Fruit fly (Drosophila melanogaster) whole organism, adult: ENCODE measurements around the gene CG14968.

Experiments
- CG11617 ChIP-seq: fragments of 200-800 bp; sonication (Bioruptor generic); optimal IDR thresholded peaks from 2 replicates; lab custom pipeline; 2017; ENCODE audit warnings: mild to moderate bottlenecking, missing biosample characterization, missing genetic modification reagents, missing genetic modification characterization
- CG12768 ChIP-seq: fragments of 200-800 bp; sonication (Bioruptor generic); optimal IDR thresholded peaks from 2 replicates; lab custom pipeline; 2017; ENCODE audit warnings: missing biosample characterization, missing genetic modification characterization, mild to moderate bottlenecking, moderate library complexity, missing genetic modification reagents
- CG14711 ChIP-seq: fragments of 200-800 bp; sonication (Bioruptor generic); optimal IDR thresholded peaks from 2 replicates; lab custom pipeline; 2018; ENCODE audit warnings: missing biosample characterization, mild to moderate bottlenecking, missing genetic modification characterization, moderate library complexity
- CG1620 ChIP-seq: fragments of 200-800 bp; sonication (Bioruptor generic); optimal IDR thresholded peaks from 2 replicates; lab custom pipeline; 2016; ENCODE audit warnings: missing biosample characterization, missing genetic modification characterization
- CG33017 ChIP-seq: fragments of 200-800 bp; sonication (Bioruptor generic); optimal IDR thresholded peaks from 2 replicates; lab custom pipeline; 2018; ENCODE audit warnings: missing biosample characterization, mild to moderate bottlenecking, missing genetic modification characterization, moderate library complexity
- CG5204 ChIP-seq: fragments of 200-800 bp; sonication (Bioruptor generic); optimal IDR thresholded peaks from 2 replicates; lab custom pipeline; 2016; ENCODE audit warnings: missing biosample characterization, missing genetic modification characterization
- CG7045 ChIP-seq: fragments of 200-800 bp; sonication (Bioruptor generic); optimal IDR thresholded peaks from 2 replicates; lab custom pipeline; 2017; ENCODE audit warnings: missing biosample characterization, mild to moderate bottlenecking, missing genetic modification characterization
- CG7101 ChIP-seq: fragments of 200-800 bp; sonication (Bioruptor generic); optimal IDR thresholded peaks from 2 replicates; lab custom pipeline; 2018; ENCODE audit warnings: missing biosample characterization, mild to moderate bottlenecking, missing genetic modification characterization, moderate library complexity
- Clk ChIP-seq: fragments of 200-800 bp; sonication (Bioruptor generic); optimal IDR thresholded peaks from 2 replicates; lab custom pipeline; 2017; ENCODE audit warnings: missing biosample characterization, missing genetic modification characterization
- Crg-1 ChIP-seq: fragments of 200-800 bp; sonication (Bioruptor generic); optimal IDR thresholded peaks from 2 replicates; lab custom pipeline; 2016; ENCODE audit warnings: missing biosample characterization, missing genetic modification characterization
- Hr96 ChIP-seq: fragments of 200-800 bp; sonication (Bioruptor generic); optimal IDR thresholded peaks from 2 replicates; lab custom pipeline; 2016; ENCODE audit warnings: missing biosample characterization, missing genetic modification characterization
- Mnt ChIP-seq: fragments of 200-800 bp; sonication (Bioruptor generic); optimal IDR thresholded peaks from 2 replicates; lab custom pipeline; 2016; ENCODE audit warnings: missing biosample characterization, mild to moderate bottlenecking, missing genetic modification characterization
- bab1 ChIP-seq: fragments of 200-800 bp; sonication (Bioruptor generic); optimal IDR thresholded peaks from 3 replicates; lab custom pipeline; 2019; ENCODE audit warnings: missing biosample characterization, mild to moderate bottlenecking, missing genetic modification characterization, moderate library complexity
- cic ChIP-seq: fragments of 200-800 bp; sonication (Bioruptor generic); optimal IDR thresholded peaks from 2 replicates; lab custom pipeline; 2017; ENCODE audit warnings: missing biosample characterization, mild to moderate bottlenecking, missing genetic modification characterization, moderate library complexity
- cnc ChIP-seq, 2 experiments: fragments of >200 bp; optimal IDR thresholded peaks; 2 replicates each; lab custom pipeline; 2017
- kay ChIP-seq: fragments of 200-800 bp; sonication (Bioruptor generic); peaks from one replicate; lab custom pipeline; 2016; ENCODE audit warnings: missing biosample characterization, missing genetic modification characterization, borderline replicate concordance
- ovo ChIP-seq: fragments of 200-800 bp; sonication (Bioruptor generic); optimal IDR thresholded peaks from 2 replicates; lab custom pipeline; 2016; ENCODE audit warnings: missing biosample characterization, missing genetic modification characterization
- pad ChIP-seq: fragments of 200-800 bp; sonication (Bioruptor generic); optimal IDR thresholded peaks from 3 replicates; lab custom pipeline; 2017; ENCODE audit warnings: missing biosample characterization, missing genetic modification characterization, mild to moderate bottlenecking, moderate library complexity, missing genetic modification reagents
- tj ChIP-seq: fragments of 200-800 bp; sonication (Bioruptor generic); optimal IDR thresholded peaks from 3 replicates; lab custom pipeline; 2017; ENCODE audit warnings: missing biosample characterization, mild to moderate bottlenecking, missing genetic modification characterization, moderate library complexity
- toe ChIP-seq: fragments of 200-800 bp; sonication (Bioruptor generic); optimal IDR thresholded peaks from 2 replicates; lab custom pipeline; 2016; ENCODE audit warnings: missing biosample characterization, missing genetic modification characterization

Gene CG14968

DNA sequence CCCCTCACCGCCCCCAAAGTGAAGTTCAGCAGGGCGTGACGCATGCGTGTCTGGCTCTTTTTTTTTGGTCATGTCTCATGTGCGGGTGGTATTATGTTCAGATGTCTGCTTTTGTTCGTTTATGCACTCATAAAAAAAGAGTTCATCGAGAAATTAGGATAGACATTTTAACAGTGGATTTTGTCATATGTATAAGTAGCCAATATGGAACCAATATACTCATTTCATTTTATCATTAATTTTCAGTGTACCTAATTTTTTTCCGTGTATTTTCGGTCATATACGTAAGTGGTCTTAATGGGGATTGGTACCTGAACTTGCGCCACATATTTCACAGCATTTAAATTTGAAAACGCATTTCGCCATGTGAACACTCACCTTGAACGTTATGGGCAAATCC, 2.6 kb downstream of the CG14968 start:
- no peak for TF ChIP-seq Hr96

DNA sequence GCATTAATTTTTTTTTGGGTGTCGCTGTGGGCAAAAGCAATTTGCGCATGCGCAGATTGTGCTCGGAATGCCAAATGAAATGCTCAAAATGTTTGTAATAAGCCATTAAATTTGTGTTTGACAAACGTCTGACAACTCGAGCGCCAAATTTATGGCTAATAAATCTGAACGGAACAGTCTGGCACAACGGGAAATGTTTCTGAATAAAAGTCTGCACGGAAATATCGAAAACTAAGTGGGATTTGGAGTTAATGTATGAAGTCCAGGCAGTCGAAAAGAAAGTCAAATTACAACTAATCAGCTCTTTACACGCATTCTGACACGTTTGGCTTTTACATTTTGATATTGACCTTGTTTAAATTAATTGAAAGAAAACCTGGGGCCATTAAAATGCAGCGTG, 11.8 kb downstream of the CG14968 start, which contains the start of gene CG12009:
TSS of gene CG12009 (plus strand) at position 301 of the 400 bp plus-strand sequence.
- TF ChIP-seq CG12768 (no peak), CG11617 (GFP tag; lab: Kevin White, UChicago) (no peak), kay (GFP tag; lab: Kevin White, UChicago) (no peak)

DNA sequence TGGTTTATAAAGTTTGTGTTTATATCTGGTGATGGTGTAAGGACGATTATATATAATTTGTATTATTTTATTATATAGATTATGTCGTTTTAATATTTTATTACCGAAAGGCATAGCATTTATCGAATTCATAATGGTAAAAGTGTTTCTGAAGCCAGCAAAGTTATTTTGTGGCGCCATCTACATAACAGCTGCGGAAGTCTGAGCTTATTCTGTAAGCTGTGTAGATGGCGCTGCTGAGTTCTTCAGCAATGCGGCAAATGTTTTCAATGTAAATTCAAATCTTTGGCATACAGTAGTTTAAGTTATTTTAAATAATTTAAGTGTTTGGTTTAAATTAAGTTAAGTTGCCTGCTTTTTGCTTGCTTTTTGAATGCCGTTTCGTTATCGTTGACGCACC, 14.5 kb downstream of the CG14968 start:
- TF ChIP-seq kay (GFP tag; lab: Kevin White, UChicago): peak; percentile 39
- TF ChIP-seq pad (GFP tag; lab: Kevin White, UChicago): no peak

DNA sequence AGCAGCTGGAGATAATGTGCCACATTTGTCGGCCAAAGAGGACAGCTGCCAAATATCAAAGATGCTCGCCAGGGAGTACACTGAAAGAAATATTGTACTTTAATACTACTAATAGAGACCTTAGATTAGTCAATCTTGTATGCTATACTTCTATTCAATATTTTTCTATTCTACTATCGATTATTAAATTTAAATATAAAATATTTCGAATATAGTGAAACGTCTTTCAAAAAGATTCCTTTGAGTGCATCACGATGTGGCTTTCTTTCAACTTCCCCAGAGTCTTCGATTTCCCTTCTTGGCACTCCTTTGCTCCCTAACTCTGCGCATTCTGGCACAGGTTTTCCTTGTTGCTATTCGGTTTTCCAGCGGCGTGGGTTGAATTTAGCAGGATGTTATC, 18.0 kb downstream of the CG14968 start:
- TF ChIP-seq CG1620 (GFP tag; lab: Kevin White, UChicago) (no peak), CG33017 (tag; lab: Kevin White, UChicago) (no peak), Crg-1 (GFP tag; lab: Kevin White, UChicago) (no peak), pad (GFP tag; lab: Kevin White, UChicago) (no peak), CG7101 (tag; lab: Kevin White, UChicago) (no peak), kay (GFP tag; lab: Kevin White, UChicago) (no peak), cnc (optimal IDR thresholded peaks at IDR 0.05; lab: Kevin White, UChicago) (no peak), CG7045 (GFP tag; lab: Kevin White, UChicago) (no peak), CG14711 (no peak), toe (GFP tag; lab: Kevin White, UChicago) (no peak), CG5204 (GFP tag; lab: Kevin White, UChicago) (no peak), Clk (no peak), bab1 (GFP tag; lab: Kevin White, UChicago) (no peak), tj (GFP tag; lab: Kevin White, UChicago) (no peak), Mnt (GFP tag; lab: Kevin White, UChicago) (no peak), Hr96 (no peak), ovo (no peak), CG11617 (GFP tag; lab: Kevin White, UChicago) (no peak), cic (GFP tag; lab: Kevin White, UChicago) (no peak)

DNA sequence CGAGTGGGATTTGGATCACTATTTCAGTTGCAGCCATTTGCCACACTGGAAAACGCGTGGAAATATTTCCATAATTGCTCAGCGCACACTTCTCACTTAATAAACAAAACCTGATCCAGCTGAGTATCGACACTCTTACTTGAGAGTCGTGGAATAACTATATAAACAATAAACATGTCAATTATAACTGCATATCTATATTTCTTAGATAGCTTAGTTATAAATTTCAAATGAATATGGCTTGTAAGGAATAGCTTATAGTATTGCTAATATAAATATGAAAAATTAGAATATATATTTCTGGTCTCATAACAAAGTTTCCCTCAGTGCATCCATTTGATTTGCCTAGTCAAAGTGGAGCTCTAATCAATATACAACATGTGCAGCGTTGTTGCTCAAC, 19.6 kb downstream of the CG14968 start:
- no peak for TF ChIP-seq CG14711
- no peak for TF ChIP-seq Mnt (GFP tag; lab: Kevin White, UChicago)
- no peak for TF ChIP-seq CG11617 (GFP tag; lab: Kevin White, UChicago)
- TF ChIP-seq toe (GFP tag; lab: Kevin White, UChicago): no peak
- TF ChIP-seq CG12768: no peak
- no peak for TF ChIP-seq CG7045 (GFP tag; lab: Kevin White, UChicago)
- TF ChIP-seq cic (GFP tag; lab: Kevin White, UChicago): no peak

DNA sequence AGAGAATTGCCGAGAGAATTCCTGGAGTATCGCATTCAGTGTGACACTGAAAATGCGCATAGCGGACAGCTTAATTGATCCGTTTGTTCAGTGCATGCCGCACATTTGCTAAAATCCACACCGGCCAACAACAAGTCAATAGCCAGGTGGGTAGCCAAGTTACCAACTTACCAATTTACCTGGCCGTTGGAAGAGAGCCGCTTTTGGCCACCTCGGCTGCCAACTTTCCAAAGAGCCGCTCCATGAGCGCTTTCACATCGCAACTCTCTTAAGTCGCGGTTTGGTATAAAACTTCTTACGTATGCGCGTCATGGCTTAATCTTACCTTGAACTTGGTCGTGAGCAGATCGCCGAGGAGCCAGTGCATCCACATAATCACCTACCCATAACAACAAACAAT, 23.0 kb downstream of the CG14968 start, which contains the start of gene CG12017:
TSS of gene CG12017 (plus strand) at position 310 of the 400 bp plus-strand sequence.
- TF ChIP-seq pad (GFP tag; lab: Kevin White, UChicago): no peak
- TF ChIP-seq CG11617 (GFP tag; lab: Kevin White, UChicago): no peak
- no peak for TF ChIP-seq tj (GFP tag; lab: Kevin White, UChicago)
- TF ChIP-seq CG14711: no peak
- no peak for TF ChIP-seq CG1620 (GFP tag; lab: Kevin White, UChicago)
- TF ChIP-seq CG5204 (GFP tag; lab: Kevin White, UChicago): no peak
- TF ChIP-seq CG7045 (GFP tag; lab: Kevin White, UChicago): no peak
- TF ChIP-seq Clk: no peak
- TF ChIP-seq kay (GFP tag; lab: Kevin White, UChicago): no peak

DNA sequence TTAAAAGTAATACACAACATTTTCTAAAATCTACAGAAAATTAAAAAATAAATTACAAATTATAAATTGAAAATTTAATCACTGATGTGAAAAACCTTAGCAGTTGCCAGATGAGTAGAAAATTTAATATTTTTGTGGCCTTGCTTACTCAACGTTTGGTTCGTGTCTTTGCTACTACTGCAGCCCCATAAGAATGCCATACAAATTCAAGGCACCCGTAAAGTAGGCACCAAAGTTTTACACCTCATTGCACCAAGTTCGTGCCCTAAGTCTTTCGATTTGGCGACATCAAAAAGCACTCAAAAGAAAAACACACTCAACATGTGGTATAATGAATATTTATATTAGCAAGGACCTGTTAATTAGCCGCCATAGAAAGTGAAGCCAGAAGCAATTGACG, 26.0 kb downstream of the CG14968 start:
- no peak for TF ChIP-seq CG7045 (GFP tag; lab: Kevin White, UChicago)
- no peak for TF ChIP-seq CG1620 (GFP tag; lab: Kevin White, UChicago)
- TF ChIP-seq Mnt (GFP tag; lab: Kevin White, UChicago): no peak
- TF ChIP-seq toe (GFP tag; lab: Kevin White, UChicago): no peak
- TF ChIP-seq CG12768: no peak
- no peak for TF ChIP-seq bab1 (GFP tag; lab: Kevin White, UChicago)
- TF ChIP-seq CG33017 (tag; lab: Kevin White, UChicago): no peak
- TF ChIP-seq CG7101 (tag; lab: Kevin White, UChicago): no peak
- TF ChIP-seq CG5204 (GFP tag; lab: Kevin White, UChicago): no peak
- TF ChIP-seq CG11617 (GFP tag; lab: Kevin White, UChicago): no peak
- TF ChIP-seq cic (GFP tag; lab: Kevin White, UChicago): no peak
- TF ChIP-seq Hr96: no peak
- no peak for TF ChIP-seq cnc (optimal IDR thresholded peaks at IDR 0.05; lab: Kevin White, UChicago)
- TF ChIP-seq kay (GFP tag; lab: Kevin White, UChicago): no peak
- TF ChIP-seq CG14711: no peak
- no peak for TF ChIP-seq tj (GFP tag; lab: Kevin White, UChicago)
- TF ChIP-seq pad (GFP tag; lab: Kevin White, UChicago): no peak
- TF ChIP-seq ovo: no peak
- no peak for TF ChIP-seq Crg-1 (GFP tag; lab: Kevin White, UChicago)
- no peak for TF ChIP-seq Clk
